Worm (Caenorhabditis elegans) whole organism, L4 larva: ENCODE results near the gene F58H1.2.

Source experiments
- aly-2 ChIP-seq: sonication (generic microtip); optimal IDR thresholded peaks from 2 replicates; lab custom pipeline; 2018; ENCODE audit warnings: missing biosample characterization, missing genetic modification characterization
- fkh-10 ChIP-seq: fragments of 150-350 bp; optimal IDR thresholded peaks from 2 replicates; lab custom pipeline; 2014; ENCODE audit warnings: missing biosample characterization, missing genetic modification reagents, missing genetic modification characterization
- ztf-11 ChIP-seq: fragments of 150-350 bp; optimal IDR thresholded peaks from 2 replicates; lab custom pipeline; 2014; ENCODE audit warnings: missing biosample characterization, missing genetic modification characterization

ce11 chrV:11946818-11947217 is 17.9 kb downstream of the F58H1.2 start:
- no peak for TF ChIP-seq aly-2 (tag; lab: Kevin White, UChicago)
- TF ChIP-seq fkh-10 (GFP tag; lab: Kevin White, UChicago) = no peak
- TF ChIP-seq ztf-11 (tag; lab: Kevin White, UChicago) = no peak
